Worm (Caenorhabditis elegans) whole organism, L4 larva: ENCODE data around the gene F45G2.9.
"Not testable (repeated sequence)": the region's sequence is repeated elsewhere in the genome, so short reads cannot be mapped to it uniquely, and the experiment has no call there.

Experiments used
- F49E8.2 ChIP-seq: sonication (generic microtip); optimal IDR thresholded peaks from 2 replicates; lab custom pipeline; 2016; ENCODE audit warnings: missing compliant biosample characterization, mild to moderate bottlenecking, missing genetic modification characterization, borderline replicate concordance
- Y5F2A.4 ChIP-seq: fragments of 200-800 bp; sonication (Bioruptor generic); optimal IDR thresholded peaks from 2 replicates; lab custom pipeline; 2018; ENCODE audit warnings: mild to moderate bottlenecking, missing genetic modification characterization, missing compliant biosample characterization
- ama-1 ChIP-seq: fragments of 150-350 bp; optimal IDR thresholded peaks from 2 replicates; lab custom pipeline; 2014; ENCODE audit warnings: inconsistent platforms, mixed read lengths
- ctbp-1 ChIP-seq: fragments of 200-800 bp; sonication (Bioruptor generic); IDR thresholded peaks from 2 replicates; pipeline ENCODE4 v1.3.6; 2022; ENCODE audit warnings: missing genetic modification reagents, missing genetic modification characterization, missing compliant biosample characterization
- daf-19 ChIP-seq: fragments of 200-800 bp; sonication (Bioruptor generic); conservative IDR thresholded peaks from 2 replicates; pipeline ENCODE4 v1.3.6; 2022; ENCODE audit warnings: missing genetic modification characterization, missing compliant biosample characterization
- egl-43 ChIP-seq: fragments of 200-800 bp; sonication (Bioruptor generic); IDR thresholded peaks from 2 replicates; pipeline ENCODE4 v1.3.6; 2022; ENCODE audit warnings: missing genetic modification reagents, missing genetic modification characterization, missing compliant biosample characterization
- fkh-10 ChIP-seq: fragments of 150-350 bp; optimal IDR thresholded peaks from 2 replicates; lab custom pipeline; 2014; ENCODE audit warnings: missing biosample characterization, missing genetic modification reagents, missing genetic modification characterization
- lin-13 ChIP-seq: fragments of 150-350 bp; optimal IDR thresholded peaks from 2 replicates; lab custom pipeline; 2014; ENCODE audit warnings: missing biosample characterization, missing genetic modification reagents, missing genetic modification characterization
- mxl-2 ChIP-seq: fragments of 200-800 bp; sonication (Bioruptor generic); conservative IDR thresholded peaks from 2 replicates; pipeline ENCODE4 v1.3.6; 2022; ENCODE audit warnings: missing genetic modification reagents, missing genetic modification characterization, missing compliant biosample characterization
- skn-1 ChIP-seq: fragments of 150-350 bp; optimal IDR thresholded peaks from 2 replicates; lab custom pipeline; 2014; ENCODE audit warnings: missing biosample characterization, missing genetic modification characterization
- snpc-4 ChIP-seq: fragments of 150-350 bp; optimal IDR thresholded peaks from 2 replicates; lab custom pipeline; 2014; ENCODE audit warnings: missing biosample characterization, missing genetic modification characterization
- unc-62 ChIP-seq, 3 experiments: fragments of 150-350 bp in 1 of 3; sonication (generic microtip); optimal IDR thresholded peaks in 2 of 3; peaks in 1 of 3; 1 replicate in 1 of 3; 2 replicates in 2 of 3; lab custom pipeline; 2014 to 2017; ENCODE audit warnings: missing biosample characterization in 3 of 3, missing genetic modification characterization in 3 of 3, missing genetic modification reagents in 3 of 3, missing genotype in 1 of 3
- ztf-11 ChIP-seq: fragments of 150-350 bp; optimal IDR thresholded peaks from 2 replicates; lab custom pipeline; 2014; ENCODE audit warnings: missing biosample characterization, missing genetic modification characterization

DNA sequence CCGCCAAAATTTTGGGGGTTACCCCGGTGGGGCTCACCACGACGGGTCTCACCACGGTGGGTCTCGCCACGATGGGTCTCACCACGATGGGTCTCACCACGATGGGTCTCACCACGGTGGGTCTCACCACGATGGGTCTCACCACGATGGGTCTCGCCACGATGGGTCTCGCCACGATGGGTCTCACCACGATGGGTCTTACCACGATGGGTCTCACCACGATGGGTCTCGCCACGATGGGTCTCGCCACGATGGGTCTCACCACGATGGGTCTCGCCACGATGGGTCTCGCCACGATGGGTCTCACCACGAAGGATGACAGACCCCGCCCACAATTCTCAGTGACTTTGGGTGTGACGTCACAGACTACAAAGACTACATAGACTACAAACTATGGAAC, 11.5 kb upstream of the F45G2.9 start:
- TF ChIP-seq snpc-4 (tag; lab: Kevin White, UChicago); mxl-2 (GFP tag; lab: Robert Waterston, UW); ctbp-1 (GFP tag; lab: Robert Waterston, UW); F49E8.2 (tag; lab: Kevin White, UChicago); skn-1 (tag; lab: Kevin White, UChicago); daf-19; lin-13 (GFP tag; lab: Kevin White, UChicago); Y5F2A.4; unc-62 (GFP tag; optimal IDR thresholded peaks at IDR 0.05 in 1 of 2; lab: Kevin White, UChicago); unc-62 (tag; optimal IDR thresholded peaks at IDR 0.05; lab: Kevin White, UChicago); ztf-11 (tag; lab: Kevin White, UChicago); ama-1 (lab: Kevin White, UChicago); egl-43 (GFP tag; lab: Robert Waterston, UW); fkh-10 (GFP tag; lab: Kevin White, UChicago): not testable (repeated sequence)
